Fruit fly (Drosophila melanogaster) whole organism, wandering third instar larva: Measurements from ENCODE around the gene CG32388.

Experiments
- Abd-B ChIP-seq: fragments of >200 bp; optimal IDR thresholded peaks from 2 replicates; lab custom pipeline; 2017; ENCODE audit warnings: missing biosample characterization, missing genetic modification characterization
- CG9705 ChIP-seq: fragments of 200-800 bp; sonication (Bioruptor generic); optimal IDR thresholded peaks from 2 replicates; lab custom pipeline; 2018; ENCODE audit warnings: missing biosample characterization, mild to moderate bottlenecking, missing genetic modification characterization
- Dfd ChIP-seq: fragments of >200 bp; optimal IDR thresholded peaks from 2 replicates; lab custom pipeline; 2017; ENCODE audit warnings: missing biosample characterization, missing genetic modification characterization
- GATAd ChIP-seq: sonication (Bioruptor generic); optimal IDR thresholded peaks from 2 replicates; lab custom pipeline; 2016; ENCODE audit warnings: missing biosample characterization, missing genetic modification characterization
- Hnf4 ChIP-seq: fragments of 200-800 bp; sonication (Bioruptor generic); optimal IDR thresholded peaks from 2 replicates; lab custom pipeline; 2016; ENCODE audit warnings: missing biosample characterization, mild to moderate bottlenecking, missing genetic modification characterization
- Mio ChIP-seq: sonication (Bioruptor generic); optimal IDR thresholded peaks from 2 replicates; lab custom pipeline; 2016; ENCODE audit warnings: missing biosample characterization, missing genetic modification characterization
- N ChIP-seq: fragments of >200 bp; optimal IDR thresholded peaks from 2 replicates; lab custom pipeline; 2018; ENCODE audit warnings: missing biosample characterization, missing external identifiers, missing genetic modification characterization
- br ChIP-seq: fragments of 200-800 bp; sonication (Bioruptor generic); optimal IDR thresholded peaks from 2 replicates; lab custom pipeline; 2016; ENCODE audit warnings: missing biosample characterization, missing genetic modification characterization
- h ChIP-seq: fragments of 200-800 bp; sonication (Bioruptor generic); optimal IDR thresholded peaks from 3 replicates; lab custom pipeline; 2016; ENCODE audit warnings: missing biosample characterization, mild to moderate bottlenecking, missing genetic modification characterization
- pan ChIP-seq: fragments of >200 bp; optimal IDR thresholded peaks from 2 replicates; lab custom pipeline; 2017
- psq ChIP-seq: fragments of 200-800 bp; sonication (Bioruptor generic); optimal IDR thresholded peaks from 3 replicates; lab custom pipeline; 2017; ENCODE audit warnings: missing biosample characterization, mild to moderate bottlenecking, missing genetic modification characterization, moderate library complexity
- tai ChIP-seq: sonication (Bioruptor generic); optimal IDR thresholded peaks from 2 replicates; lab custom pipeline; 2016; ENCODE audit warnings: missing biosample characterization, missing genetic modification characterization
- usp ChIP-seq: fragments of >200 bp; optimal IDR thresholded peaks from 2 replicates; lab custom pipeline; 2017; ENCODE audit warnings: missing biosample characterization, missing genetic modification characterization

DNA sequence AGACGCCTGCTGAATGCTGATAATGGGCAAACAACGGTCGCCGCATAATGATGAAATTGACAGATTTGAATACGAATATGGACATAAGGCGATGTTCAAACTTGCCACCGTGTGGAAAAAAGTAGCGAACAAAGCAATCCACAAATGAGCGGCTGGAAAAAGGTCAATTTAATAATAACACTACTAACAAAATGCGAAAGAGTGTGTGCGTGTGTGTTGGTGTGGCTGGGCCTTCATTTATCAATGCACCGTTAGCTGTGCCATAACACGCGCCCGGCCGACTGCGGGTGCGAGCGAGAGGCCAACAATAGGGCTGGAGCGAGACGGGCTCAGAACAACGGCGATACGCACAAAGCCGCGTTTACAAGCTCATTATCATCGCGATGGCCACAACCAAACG, 8.5 kb downstream of the CG32388 start:
- no peak for TF ChIP-seq CG9705 (GFP tag; lab: Kevin White, UChicago)
- no peak for TF ChIP-seq Mio
- TF ChIP-seq psq (GFP tag; lab: Kevin White, UChicago), result no peak
- no peak for TF ChIP-seq h (GFP tag; lab: Kevin White, UChicago)
- TF ChIP-seq Abd-B (GFP tag; lab: Kevin White, UChicago), result no peak
- TF ChIP-seq br (GFP tag; lab: Kevin White, UChicago), result no peak
- TF ChIP-seq tai (GFP tag; lab: Kevin White, UChicago), result no peak
- no peak for TF ChIP-seq pan (lab: Kevin White, UChicago)
- no peak for TF ChIP-seq usp (GFP tag; lab: Kevin White, UChicago)
- no peak for TF ChIP-seq Dfd
- TF ChIP-seq N (GFP tag; lab: Kevin White, UChicago), result no peak
- no peak for TF ChIP-seq GATAd
- no peak for TF ChIP-seq Hnf4 (GFP tag; lab: Kevin White, UChicago)
